Worm (Caenorhabditis elegans) whole organism, L1 larva: Measurements from ENCODE around the gene T27A8.3.

Experiments used
- ama-1 ChIP-seq: fragments of 150-350 bp; optimal IDR thresholded peaks from 2 replicates; lab custom pipeline; 2014
- elt-2 ChIP-seq: sonication (generic microtip); optimal IDR thresholded peaks from 2 replicates; lab custom pipeline; 2016; ENCODE audit warnings: missing genetic modification characterization, mild to moderate bottlenecking, inconsistent platforms, missing compliant biosample characterization, missing genetic modification reagents
- jun-1 ChIP-seq: fragments of 150-350 bp; optimal IDR thresholded peaks from 2 replicates; lab custom pipeline; 2014; ENCODE audit warnings: missing biosample characterization, missing genetic modification reagents, missing genetic modification characterization
- nhr-90 ChIP-seq: sonication (generic microtip); optimal IDR thresholded peaks from 2 replicates; lab custom pipeline; 2016; ENCODE audit warnings: mild to moderate bottlenecking, missing genetic modification characterization, missing compliant biosample characterization; ENCODE audit not compliant: poor library complexity

DNA sequence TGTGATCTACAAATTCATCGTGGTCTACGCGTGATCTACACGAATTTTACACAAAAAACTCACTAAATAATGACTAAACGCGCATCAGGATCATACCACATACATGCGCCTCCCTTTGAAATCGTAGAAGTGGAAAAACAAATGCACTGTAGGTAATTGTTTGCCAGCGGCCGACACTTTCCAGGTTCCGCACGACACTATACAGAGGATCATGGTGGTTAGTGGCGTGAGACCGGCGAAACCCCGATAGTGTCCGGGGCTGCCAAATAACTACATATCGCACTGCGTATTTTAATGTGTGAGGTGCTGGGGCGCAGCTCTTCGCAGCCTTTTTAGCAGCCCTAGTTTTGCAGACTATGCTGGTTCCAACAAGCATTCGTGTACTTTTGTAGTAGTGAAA lies 16.2 kb downstream of the T27A8.3 start:
- TF ChIP-seq ama-1 (no peak), elt-2 (tag; lab: Kevin White, UChicago) (no peak), nhr-90 (tag; lab: Kevin White, UChicago) (no peak), jun-1 (no peak)
